Worm (Caenorhabditis elegans): ENCODE measurements around the gene parp-2.

parp-2 gene

ce11 chrII:9575670-9576069 lies 17.2 kb upstream of the parp-2 start, which contains the start of gene exc-7:
exc-7 (plus strand) TSS chrII:9575970.
- no peak for TF ChIP-seq T23F11.4 (GFP tag; optimal IDR thresholded peaks at IDR 0.05)
- TF ChIP-seq K02D7.2 (tag; optimal IDR thresholded peaks at IDR 0.05) = no peak
- TF ChIP-seq C38D4.7 (GFP tag; optimal IDR thresholded peaks at IDR 0.05) = no peak
- TF ChIP-seq ceh-34 (tag; optimal IDR thresholded peaks at IDR 0.05) = no peak
- TF ChIP-seq elt-2 (tag; optimal IDR thresholded peaks at IDR 0.05) = no peak
- TF ChIP-seq ceh-24 (tag; optimal IDR thresholded peaks at IDR 0.05) = no peak
- TF ChIP-seq ceh-2 (tag; optimal IDR thresholded peaks at IDR 0.05) = no peak

- TF ChIP-seq hlh-8 (tag; optimal IDR thresholded peaks at IDR 0.05) (no peak), pag-3 (tag; optimal IDR thresholded peaks at IDR 0.05; ENCODE audit: borderline replicate concordance) (no peak), lin-11 (tag; optimal IDR thresholded peaks at IDR 0.05) (no peak), syd-9 (tag; optimal IDR thresholded peaks at IDR 0.05) (no peak), dmd-4 (tag; optimal IDR thresholded peaks at IDR 0.05; ENCODE audit: borderline replicate concordance) (no peak), nhr-11 (tag; optimal IDR thresholded peaks at IDR 0.05) (no peak), eyg-1 (tag; optimal IDR thresholded peaks at IDR 0.05) (no peak), unc-86 (tag; optimal IDR thresholded peaks at IDR 0.05) (no peak), lim-6 (tag; optimal IDR thresholded peaks at IDR 0.05) (no peak), tbx-7 (tag; optimal IDR thresholded peaks at IDR 0.05) (no peak), pha-2 (tag; optimal IDR thresholded peaks at IDR 0.05) (no peak), ceh-2 (tag; optimal IDR thresholded peaks at IDR 0.05) (no peak)
Measured at ce11 chrII:9576707-9577106, 16.1 kb upstream of the parp-2 start.

ce11 chrII:9577630-9578029 lies 15.2 kb upstream of the parp-2 start:
- TF ChIP-seq nfya-1 (tag; optimal IDR thresholded peaks at IDR 0.05) (no peak), pha-4 (tag; optimal IDR thresholded peaks at IDR 0.05) (no peak), F13H6.1 (tag; optimal IDR thresholded peaks at IDR 0.05) (no peak), ceh-45 (GFP tag; IDR thresholded peaks at IDR 0.05) (no peak), madf-2 (tag; optimal IDR thresholded peaks at IDR 0.05) (no peak), ceh-6 (GFP tag; optimal IDR thresholded peaks at IDR 0.05) (no peak), ceh-34 (tag; optimal IDR thresholded peaks at IDR 0.05) (peak; percentile 98), pros-1 (tag; optimal IDR thresholded peaks at IDR 0.05) (no peak), ceh-19 (GFP tag; optimal IDR thresholded peaks at IDR 0.05) (peak; percentile 85), unc-55 (GFP tag; optimal IDR thresholded peaks at IDR 0.05) (no peak), elt-4 (tag; optimal IDR thresholded peaks at IDR 0.05) (no peak), fax-1 (tag; optimal IDR thresholded peaks at IDR 0.05) (no peak)

DNA sequence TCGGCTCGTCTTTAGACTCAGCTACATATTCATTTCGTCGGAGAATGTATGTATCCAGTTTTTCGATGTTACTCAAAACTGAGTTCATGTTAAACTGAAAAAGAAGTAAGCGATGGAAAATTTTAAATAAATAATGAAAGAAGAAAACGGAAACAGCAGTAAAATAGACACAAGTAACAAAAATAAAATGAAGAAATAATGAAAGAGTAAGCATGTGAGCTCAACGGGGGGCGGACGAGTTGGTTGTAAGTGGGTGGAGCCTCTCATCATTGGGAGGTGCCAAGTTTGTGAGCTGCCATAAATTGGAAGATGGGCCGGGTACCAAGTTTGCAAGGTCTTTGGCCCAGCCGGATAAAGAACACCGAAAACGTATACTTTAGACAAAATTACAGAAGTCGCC lies 9.4 kb upstream of the parp-2 start, which contains the start of gene wee-1.1:
TSS of gene wee-1.1 (minus strand) at position 101 of the 400 bp plus-strand sequence.
- TF ChIP-seq che-1 (tag; optimal IDR thresholded peaks at IDR 0.05) (no peak), tbx-7 (tag; optimal IDR thresholded peaks at IDR 0.05) (no peak), hlh-30 (tag; optimal IDR thresholded peaks at IDR 0.05; ENCODE audit: insufficient read depth) (no peak), pha-4 (tag; optimal IDR thresholded peaks at IDR 0.05) (no peak), syd-9 (tag; optimal IDR thresholded peaks at IDR 0.05) (no peak), dmd-4 (tag; optimal IDR thresholded peaks at IDR 0.05; ENCODE audit: borderline replicate concordance) (no peak), pag-3 (tag; optimal IDR thresholded peaks at IDR 0.05; ENCODE audit: borderline replicate concordance) (no peak), dve-1 (tag; optimal IDR thresholded peaks at IDR 0.05) (no peak), F13H6.1 (tag; optimal IDR thresholded peaks at IDR 0.05) (no peak)

- TF ChIP-seq madf-2 (tag; optimal IDR thresholded peaks at IDR 0.05) = no peak
- no peak for TF ChIP-seq ceh-9 (tag; optimal IDR thresholded peaks at IDR 0.05)
- TF ChIP-seq ceh-2 (tag; optimal IDR thresholded peaks at IDR 0.05) = no peak
- TF ChIP-seq dve-1 (tag; optimal IDR thresholded peaks at IDR 0.05) = no peak
- TF ChIP-seq elt-2 (tag; optimal IDR thresholded peaks at IDR 0.05) = peak; percentile 52
Measured at ce11 chrII:9586734-9587209, 6.1 kb upstream of the parp-2 start, which contains the start of gene ugt-58. ugt-58 (minus strand) TSS chrII:9586784.
